Worm (Caenorhabditis elegans): ENCODE results near the gene D2024.5.

Gene D2024.5

ce11 chrIV:7234623-7235022, 6.5 kb upstream of the D2024.5 start:
- peak; percentile 39 for TF ChIP-seq elt-1 (tag; optimal IDR thresholded peaks at IDR 0.05; ENCODE audit: borderline replicate concordance, insufficient read depth)
- no peak for TF ChIP-seq cnd-1 (tag; optimal IDR thresholded peaks at IDR 0.05)

ce11 chrIV:7233566-7234014, 5.5 kb upstream of the D2024.5 start:
- TF ChIP-seq unc-62 (GFP tag; optimal IDR thresholded peaks at IDR 0.05) (peak; percentile 41), sem-2 (GFP tag; optimal IDR thresholded peaks at IDR 0.05) (no peak), blmp-1 (tag; optimal IDR thresholded peaks at IDR 0.05) (peak; percentile 27)

ce11 chrIV:7230935-7231334, 2.8 kb upstream of the D2024.5 start, which contains the start of gene D2024.4:
D2024.4 (plus strand) TSS chrIV:7231235.
- TF ChIP-seq tbx-8 (GFP tag; optimal IDR thresholded peaks at IDR 0.05) = no peak
- no peak for TF ChIP-seq ztf-11 (tag; optimal IDR thresholded peaks at IDR 0.05)
- no peak for TF ChIP-seq lin-13 (tag; optimal IDR thresholded peaks at IDR 0.05)
- TF ChIP-seq cnd-1 (tag; optimal IDR thresholded peaks at IDR 0.05) = no peak
- TF ChIP-seq nhr-2 (tag; optimal IDR thresholded peaks at IDR 0.05) = no peak

ce11 chrIV:7230198-7230597, 2.1 kb upstream of the D2024.5 start, which contains the start of gene cap-1:
cap-1 (minus strand) TSS chrIV:7230223.
- no peak for TF ChIP-seq ceh-83 (GFP tag; optimal IDR thresholded peaks at IDR 0.05)
- TF ChIP-seq nhr-76 (tag; optimal IDR thresholded peaks at IDR 0.05) = no peak
- TF ChIP-seq nhr-12 (tag; optimal IDR thresholded peaks at IDR 0.05) = no peak
- TF ChIP-seq mls-2 (tag; optimal IDR thresholded peaks at IDR 0.05) = peak; percentile 11
- TF ChIP-seq lin-13 (tag; optimal IDR thresholded peaks at IDR 0.05) = peak; percentile 54
- TF ChIP-seq mep-1 (tag; optimal IDR thresholded peaks at IDR 0.05) = peak; percentile 78
- TF ChIP-seq unc-39 (tag; optimal IDR thresholded peaks at IDR 0.05) = no peak
- TF ChIP-seq hlh-1 (tag; optimal IDR thresholded peaks at IDR 0.05) = peak; percentile 47
- peak; percentile 13 for TF ChIP-seq sptf-1 (tag; optimal IDR thresholded peaks at IDR 0.05)
- TF ChIP-seq flh-1 (GFP tag; optimal IDR thresholded peaks at IDR 0.05) = no peak
- TF ChIP-seq blmp-1 (tag; optimal IDR thresholded peaks at IDR 0.05) = no peak
- TF ChIP-seq lsy-2 (tag; optimal IDR thresholded peaks at IDR 0.05) = peak; percentile 60
- TF ChIP-seq unc-62 (GFP tag; optimal IDR thresholded peaks at IDR 0.05) = no peak
- TF ChIP-seq nhr-237 (tag; optimal IDR thresholded peaks at IDR 0.05) = peak; percentile 38
- TF ChIP-seq lin-32 (GFP tag; optimal IDR thresholded peaks at IDR 0.05) = no peak
- no peak for TF ChIP-seq zip-8 (tag; optimal IDR thresholded peaks at IDR 0.05)
- no peak for TF ChIP-seq cnd-1 (tag; optimal IDR thresholded peaks at IDR 0.05)
- TF ChIP-seq ceh-39 (tag; optimal IDR thresholded peaks at IDR 0.05) = peak; percentile 65
- no peak for TF ChIP-seq M03D4.4 (tag; optimal IDR thresholded peaks at IDR 0.05)
- no peak for TF ChIP-seq ham-2 (GFP tag; optimal IDR thresholded peaks at IDR 0.05)
- TF ChIP-seq bed-3 (GFP tag; optimal IDR thresholded peaks at IDR 0.05) = no peak
- no peak for TF ChIP-seq nhr-28 (tag; optimal IDR thresholded peaks at IDR 0.05)
- TF ChIP-seq elt-3 (tag; optimal IDR thresholded peaks at IDR 0.05) = no peak
- no peak for TF ChIP-seq drap-1 (GFP tag; optimal IDR thresholded peaks at IDR 0.05)
- TF ChIP-seq unc-120 (tag; optimal IDR thresholded peaks at IDR 0.05; ENCODE audit: poor library complexity, severe bottlenecking) = no peak
- TF ChIP-seq pha-4 (tag; optimal IDR thresholded peaks at IDR 0.05) = peak; percentile 36
- peak; percentile 70 for TF ChIP-seq ces-1 (GFP tag; optimal IDR thresholded peaks at IDR 0.05)
- no peak for TF ChIP-seq snpc-4 (tag; optimal IDR thresholded peaks at IDR 0.05)
- no peak for TF ChIP-seq elt-1 (tag; optimal IDR thresholded peaks at IDR 0.05; ENCODE audit: borderline replicate concordance, insufficient read depth)

- TF ChIP-seq unc-39 (tag; optimal IDR thresholded peaks at IDR 0.05) (no peak), nhr-28 (tag; optimal IDR thresholded peaks at IDR 0.05) (no peak), cnd-1 (tag; optimal IDR thresholded peaks at IDR 0.05) (no peak), ceh-43 (GFP tag; optimal IDR thresholded peaks at IDR 0.05) (no peak), nhr-12 (tag; optimal IDR thresholded peaks at IDR 0.05) (no peak), ceh-39 (tag; optimal IDR thresholded peaks at IDR 0.05) (no peak), nhr-237 (tag; optimal IDR thresholded peaks at IDR 0.05) (no peak), unc-120 (tag; optimal IDR thresholded peaks at IDR 0.05; ENCODE audit: poor library complexity, severe bottlenecking) (no peak), hlh-1 (tag; optimal IDR thresholded peaks at IDR 0.05) (no peak), elt-1 (tag; optimal IDR thresholded peaks at IDR 0.05; ENCODE audit: borderline replicate concordance, insufficient read depth) (no peak), zip-8 (tag; optimal IDR thresholded peaks at IDR 0.05) (no peak), pha-4 (tag; optimal IDR thresholded peaks at IDR 0.05) (no peak), lin-13 (tag; optimal IDR thresholded peaks at IDR 0.05) (no peak), mep-1 (tag; optimal IDR thresholded peaks at IDR 0.05) (no peak), ham-2 (GFP tag; optimal IDR thresholded peaks at IDR 0.05) (no peak), elt-3 (tag; optimal IDR thresholded peaks at IDR 0.05) (no peak), unc-62 (GFP tag; optimal IDR thresholded peaks at IDR 0.05) (no peak), sem-2 (GFP tag; optimal IDR thresholded peaks at IDR 0.05) (no peak)
Observed at ce11 chrIV:7227072-7227471, 1.0 kb downstream of the D2024.5 start, which contains the start of gene R13A1.10. R13A1.10 (minus strand) TSS chrIV:7227172.

Data from whole organism, mixed stage, embryonic.